Worm (Caenorhabditis elegans): ENCODE data around the gene clec-74.
A peak's percentile ranks its signal among the peaks of the same experiment; 100 is the strongest.

Gene clec-74

ce11 chrIV:3943003-3943402, 13.8 kb upstream of the clec-74 start, which contains the start of gene Y46C8AL.11:
Gene Y46C8AL.11 (plus strand): TSS chrIV:3943303.
- TF ChIP-seq fkh-10 (GFP tag; optimal IDR thresholded peaks at IDR 0.05) (no peak), C38D4.7 (GFP tag; optimal IDR thresholded peaks at IDR 0.05) (no peak)

ce11 chrIV:3944459-3944858, 12.3 kb upstream of the clec-74 start, which contains the start of gene clec-72:
Gene clec-72 (plus strand): TSS chrIV:3944816.
- TF ChIP-seq elt-2 (tag; optimal IDR thresholded peaks at IDR 0.05) (peak; percentile 29), ceh-48 (tag; optimal IDR thresholded peaks at IDR 0.05) (no peak)

ce11 chrIV:3956095-3956494, 710 bp upstream of the clec-74 start, which contains the start of gene clec-73:
Gene clec-73 (minus strand): TSS chrIV:3956195.
- TF ChIP-seq K02D7.2 (tag; optimal IDR thresholded peaks at IDR 0.05) = no peak
- TF ChIP-seq hlh-30 (tag; optimal IDR thresholded peaks at IDR 0.05; ENCODE audit: insufficient read depth) = no peak
- TF ChIP-seq eyg-1 (tag; optimal IDR thresholded peaks at IDR 0.05) = no peak
- TF ChIP-seq ceh-6 (GFP tag; optimal IDR thresholded peaks at IDR 0.05) = no peak
- no peak for TF ChIP-seq mec-3 (tag; optimal IDR thresholded peaks at IDR 0.05; ENCODE audit: borderline replicate concordance)
- no peak for TF ChIP-seq hlh-6 (tag; optimal IDR thresholded peaks at IDR 0.05)
- TF ChIP-seq ceh-14 (tag; optimal IDR thresholded peaks at IDR 0.05) = no peak
- no peak for TF ChIP-seq C38D4.7 (GFP tag; optimal IDR thresholded peaks at IDR 0.05)
- no peak for TF ChIP-seq pat-9 (tag; optimal IDR thresholded peaks at IDR 0.05)
- TF ChIP-seq dmd-4 (tag; optimal IDR thresholded peaks at IDR 0.05; ENCODE audit: borderline replicate concordance) = no peak
- TF ChIP-seq rnt-1 (tag; optimal IDR thresholded peaks at IDR 0.05) = no peak
- TF ChIP-seq unc-55 (GFP tag; optimal IDR thresholded peaks at IDR 0.05) = no peak
- TF ChIP-seq ama-1 (optimal IDR thresholded peaks at IDR 0.05) = no peak
- no peak for TF ChIP-seq ceh-30 (tag; optimal IDR thresholded peaks at IDR 0.05)

ce11 chrIV:3960396-3960795, 3.6 kb downstream of the clec-74 start, which contains the start of gene clec-75:
Gene clec-75 (plus strand): TSS chrIV:3960734.
- TF ChIP-seq hlh-8 (tag; optimal IDR thresholded peaks at IDR 0.05) (no peak), fkh-6 (tag; optimal IDR thresholded peaks at IDR 0.05) (no peak), ceh-2 (tag; optimal IDR thresholded peaks at IDR 0.05) (no peak), C38D4.7 (GFP tag; optimal IDR thresholded peaks at IDR 0.05) (no peak), che-1 (tag; optimal IDR thresholded peaks at IDR 0.05) (no peak), ref-2 (tag; optimal IDR thresholded peaks at IDR 0.05) (no peak), nhr-232 (tag; optimal IDR thresholded peaks at IDR 0.05) (no peak), ceh-14 (tag; optimal IDR thresholded peaks at IDR 0.05) (no peak), ttx-3 (tag; optimal IDR thresholded peaks at IDR 0.05) (no peak), hlh-6 (tag; optimal IDR thresholded peaks at IDR 0.05) (no peak), lim-6 (tag; optimal IDR thresholded peaks at IDR 0.05) (no peak)

- TF ChIP-seq ceh-48 (tag; optimal IDR thresholded peaks at IDR 0.05) (no peak), hlh-6 (tag; optimal IDR thresholded peaks at IDR 0.05) (no peak), unc-86 (tag; optimal IDR thresholded peaks at IDR 0.05) (no peak), hlh-8 (tag; optimal IDR thresholded peaks at IDR 0.05) (no peak), lim-6 (tag; optimal IDR thresholded peaks at IDR 0.05) (no peak), unc-3 (GFP tag; conservative IDR thresholded peaks at IDR 0.05) (no peak), unc-3 (tag; optimal IDR thresholded peaks at IDR 0.05) (no peak), syd-9 (tag; optimal IDR thresholded peaks at IDR 0.05) (no peak), pqm-1 (tag; optimal IDR thresholded peaks at IDR 0.05) (no peak), ceh-19 (GFP tag; optimal IDR thresholded peaks at IDR 0.05) (no peak), hlh-30 (tag; optimal IDR thresholded peaks at IDR 0.05; ENCODE audit: insufficient read depth) (no peak)
Observed at ce11 chrIV:3962584-3962983, 5.8 kb downstream of the clec-74 start, which contains the start of gene Y46C8AM.1. Gene Y46C8AM.1 (plus strand): TSS chrIV:3962884.

- TF ChIP-seq hlh-15 (tag; optimal IDR thresholded peaks at IDR 0.05) = no peak
- no peak for TF ChIP-seq nhr-11 (tag; optimal IDR thresholded peaks at IDR 0.05)
- no peak for TF ChIP-seq npax-4 (tag; optimal IDR thresholded peaks at IDR 0.05)
- no peak for TF ChIP-seq T23F11.4 (GFP tag; optimal IDR thresholded peaks at IDR 0.05)
- no peak for TF ChIP-seq rnt-1 (tag; optimal IDR thresholded peaks at IDR 0.05)
- no peak for TF ChIP-seq ceh-30 (tag; optimal IDR thresholded peaks at IDR 0.05)
- TF ChIP-seq ceh-9 (tag; optimal IDR thresholded peaks at IDR 0.05) = no peak
- TF ChIP-seq ceh-34 (tag; optimal IDR thresholded peaks at IDR 0.05) = no peak
- TF ChIP-seq ceh-18 (tag; optimal IDR thresholded peaks at IDR 0.05) = no peak
- TF ChIP-seq fax-1 (tag; optimal IDR thresholded peaks at IDR 0.05) = no peak
- no peak for TF ChIP-seq unc-86 (tag; optimal IDR thresholded peaks at IDR 0.05)
- TF ChIP-seq pha-2 (tag; optimal IDR thresholded peaks at IDR 0.05) = no peak
- no peak for TF ChIP-seq ceh-19 (GFP tag; optimal IDR thresholded peaks at IDR 0.05)
- no peak for TF ChIP-seq ceh-6 (GFP tag; optimal IDR thresholded peaks at IDR 0.05)
- TF ChIP-seq ceh-24 (tag; optimal IDR thresholded peaks at IDR 0.05) = no peak
- no peak for TF ChIP-seq Y22D7AL.16 (tag; optimal IDR thresholded peaks at IDR 0.05)
Observed at ce11 chrIV:3963498-3963897, 6.7 kb downstream of the clec-74 start.
